Worm (Caenorhabditis elegans) whole organism, L2 larva: ENCODE measurements around the gene R02C2.1.

Source experiments
- ZK546.5 ChIP-seq: sonication (generic microtip); optimal IDR thresholded peaks from 2 replicates; lab custom pipeline; 2017; ENCODE audit warnings: missing biosample characterization, missing genetic modification characterization
- aly-2 ChIP-seq: fragments of 150-350 bp; optimal IDR thresholded peaks from 2 replicates; lab custom pipeline; 2014; ENCODE audit warnings: missing biosample characterization, missing genetic modification characterization
- ama-1 ChIP-seq: fragments of 150-350 bp; optimal IDR thresholded peaks from 2 replicates; lab custom pipeline; 2018; ENCODE audit warnings: inconsistent platforms
- blmp-1 ChIP-seq: sonication (generic microtip); optimal IDR thresholded peaks from 2 replicates; lab custom pipeline; 2017; ENCODE audit warnings: missing genetic modification characterization, mild to moderate bottlenecking, missing compliant biosample characterization, antibody characterized with exemption, moderate library complexity; ENCODE audit not compliant: insufficient read depth
- dmd-4 ChIP-seq: sonication (generic microtip); optimal IDR thresholded peaks from 2 replicates; lab custom pipeline; 2017; ENCODE audit warnings: missing biosample characterization, missing genetic modification characterization
- egl-27 ChIP-seq: sonication (generic microtip); optimal IDR thresholded peaks from 3 replicates; lab custom pipeline; 2017; ENCODE audit warnings: missing biosample characterization, missing genetic modification reagents, missing genetic modification characterization
- elt-3 ChIP-seq: sonication (generic microtip); optimal IDR thresholded peaks from 2 replicates; lab custom pipeline; 2017; ENCODE audit warnings: missing biosample characterization, missing genetic modification characterization
- mbf-1 ChIP-seq: sonication (generic microtip); optimal IDR thresholded peaks from 2 replicates; lab custom pipeline; 2017; ENCODE audit warnings: missing biosample characterization, missing genetic modification characterization
- mdl-1 ChIP-seq, 2 experiments: fragments of 150-350 bp in 1 of 2; sonication (generic microtip) in 1 of 2; optimal IDR thresholded peaks; 2 replicates each; lab custom pipeline; 2017; ENCODE audit warnings: missing biosample characterization in 2 of 2, missing genetic modification characterization in 2 of 2
- nhr-11 ChIP-seq: fragments of 150-350 bp; optimal IDR thresholded peaks from 2 replicates; lab custom pipeline; 2014; ENCODE audit warnings: missing biosample characterization, missing genetic modification characterization
- nhr-12 ChIP-seq: fragments of 150-350 bp; optimal IDR thresholded peaks from 2 replicates; lab custom pipeline; 2014; ENCODE audit warnings: missing biosample characterization, missing genetic modification characterization
- nhr-23 ChIP-seq: fragments of 150-350 bp; optimal IDR thresholded peaks from 2 replicates; lab custom pipeline; 2014; ENCODE audit warnings: missing biosample characterization, missing genetic modification reagents, missing genetic modification characterization
- sma-9 ChIP-seq, 2 experiments: fragments of 150-350 bp in 1 of 2; sonication (generic microtip) in 1 of 2; optimal IDR thresholded peaks; 2 replicates each; lab custom pipeline; 2014 to 2016; ENCODE audit warnings: missing genetic modification characterization in 2 of 2, mild to moderate bottlenecking in 1 of 2, missing biosample characterization in 1 of 2, missing compliant biosample characterization in 1 of 2, missing genetic modification reagents in 1 of 2, moderate library complexity in 1 of 2
- ztf-4 ChIP-seq: fragments of 150-350 bp; optimal IDR thresholded peaks from 2 replicates; lab custom pipeline; 2014; ENCODE audit warnings: missing biosample characterization, missing genetic modification characterization

ce11 chrV:242518-242917, 4.5 kb upstream of the R02C2.1 start, which contains the start of gene R02C2.7:
- TF ChIP-seq mdl-1 (tag; optimal IDR thresholded peaks at IDR 0.05; lab: Kevin White, UChicago) (no peak), egl-27 (no peak), nhr-23 (no peak), nhr-11 (no peak), blmp-1 (tag; lab: Kevin White, UChicago) (no peak), ztf-4 (tag; lab: Kevin White, UChicago) (no peak), sma-9 (GFP tag; optimal IDR thresholded peaks at IDR 0.05; lab: Kevin White, UChicago) (no peak), sma-9 (tag; optimal IDR thresholded peaks at IDR 0.05; lab: Kevin White, UChicago) (no peak), elt-3 (tag; lab: Kevin White, UChicago) (no peak), ama-1 (lab: Kevin White, UChicago) (no peak), aly-2 (tag; lab: Kevin White, UChicago) (no peak), nhr-12 (tag; lab: Kevin White, UChicago) (no peak), dmd-4 (tag; lab: Kevin White, UChicago) (no peak), ZK546.5 (tag; lab: Kevin White, UChicago) (no peak), mbf-1 (no peak)
